Fruit fly (Drosophila melanogaster): ENCODE results near the gene upd3.

The upd3 gene

dm6 chrX:18282381-18282813 lies 5.4 kb downstream of the upd3 start (continued):
- TF ChIP-seq BtbVII (GFP tag; optimal IDR thresholded peaks at IDR 0.05): peak; percentile 44
- no peak for TF ChIP-seq ranshi (GFP tag; IDR thresholded peaks at IDR 0.05)
- no peak for TF ChIP-seq scrt (GFP tag; optimal IDR thresholded peaks at IDR 0.05)
- TF ChIP-seq chif (GFP tag; optimal IDR thresholded peaks at IDR 0.05): no peak
- no peak for TF ChIP-seq CG3995 (GFP tag; optimal IDR thresholded peaks at IDR 0.05)
- 0 out of 2 replicates have a peak, but pooled peaks have one; percentile 24 for TF ChIP-seq unc-4 (GFP tag; IDR thresholded peaks at IDR 0.05; ENCODE audit: partially characterized antibody)
- no peak for TF ChIP-seq odd (GFP tag; optimal IDR thresholded peaks at IDR 0.05)
- no peak for TF ChIP-seq bigmax (GFP tag; optimal IDR thresholded peaks at IDR 0.05)
- no peak for TF ChIP-seq Oli (tag; optimal IDR thresholded peaks at IDR 0.05)
- TF ChIP-seq dysf (GFP tag; IDR thresholded peaks at IDR 0.05): no peak
- TF ChIP-seq Stat92E (GFP tag; optimal IDR thresholded peaks at IDR 0.05): peak in 1 of 3 experiments; percentile 3
- TF ChIP-seq CG7745 (tag; optimal IDR thresholded peaks at IDR 0.05): no peak
- peak; percentile 20 for TF ChIP-seq Ets65A (GFP tag)
- no peak for TF ChIP-seq wdn (GFP tag; IDR thresholded peaks at IDR 0.05)
- no peak for TF ChIP-seq mam (GFP tag; optimal IDR thresholded peaks at IDR 0.05)
- no peak for TF ChIP-seq CG12942 (GFP tag; optimal IDR thresholded peaks at IDR 0.05)
- no peak for TF ChIP-seq CG13624 (GFP tag; optimal IDR thresholded peaks at IDR 0.05)
- peak; percentile 97 for TF ChIP-seq Blimp-1 (GFP tag; optimal IDR thresholded peaks at IDR 0.05)
- no peak for TF ChIP-seq Mad (GFP tag; optimal IDR thresholded peaks at IDR 0.05)
- TF ChIP-seq lmd (GFP tag; IDR thresholded peaks at IDR 0.05): no peak
- TF ChIP-seq sc (optimal IDR thresholded peaks at IDR 0.05): no peak
- no peak for TF ChIP-seq sc (GFP tag; optimal IDR thresholded peaks at IDR 0.05)
- no peak for TF ChIP-seq pita (GFP tag; optimal IDR thresholded peaks at IDR 0.05)
- TF ChIP-seq Hsf (GFP tag; optimal IDR thresholded peaks at IDR 0.05): no peak
- no peak for TF ChIP-seq CG3838 (GFP tag; optimal IDR thresholded peaks at IDR 0.05)
- TF ChIP-seq bsh (GFP tag; optimal IDR thresholded peaks at IDR 0.05): no peak
- TF ChIP-seq Awh (GFP tag; IDR thresholded peaks at IDR 0.05): no peak
- TF ChIP-seq CG1792 (GFP tag; optimal IDR thresholded peaks at IDR 0.05): no peak
- TF ChIP-seq Hmx (GFP tag; optimal IDR thresholded peaks at IDR 0.05): no peak
- peak; percentile 17; the same call in 1 of the 3 replicates for TF ChIP-seq Dbx (GFP tag; IDR thresholded peaks at IDR 0.05)
- no peak for TF ChIP-seq CG8089 (GFP tag; optimal IDR thresholded peaks at IDR 0.05)
- TF ChIP-seq Bteb2 (GFP tag; optimal IDR thresholded peaks at IDR 0.05): no peak
- no peak for TF ChIP-seq bbx (GFP tag; IDR thresholded peaks at IDR 0.05; ENCODE audit: partially characterized antibody)
- TF ChIP-seq Lim3 (GFP tag; IDR thresholded peaks at IDR 0.05): no peak
- TF ChIP-seq sr (GFP tag; IDR thresholded peaks at IDR 0.05): no peak
- TF ChIP-seq CG16815 (GFP tag; optimal IDR thresholded peaks at IDR 0.05): no peak
- TF ChIP-seq Atf3 (GFP tag; optimal IDR thresholded peaks at IDR 0.05): no peak
- TF ChIP-seq nmo (GFP tag; optimal IDR thresholded peaks at IDR 0.05): no peak
- no peak for TF ChIP-seq CG10366 (GFP tag; IDR thresholded peaks at IDR 0.05)
- no peak for TF ChIP-seq gcm2 (GFP tag; optimal IDR thresholded peaks at IDR 0.05)
- TF ChIP-seq CG8290 (GFP tag; optimal IDR thresholded peaks at IDR 0.05): no peak
- TF ChIP-seq CG8290 (tag; optimal IDR thresholded peaks at IDR 0.05): peak in 1 of 2 experiments; percentile 26
- no peak for TF ChIP-seq disco-r (GFP tag; optimal IDR thresholded peaks at IDR 0.05)
- no peak for TF ChIP-seq ewg (GFP tag; optimal IDR thresholded peaks at IDR 0.05)
- no peak for TF ChIP-seq Sin3A (optimal IDR thresholded peaks at IDR 0.05)
- TF ChIP-seq ham (GFP tag; IDR thresholded peaks at IDR 0.05): no peak
- TF ChIP-seq ind (GFP tag; optimal IDR thresholded peaks at IDR 0.05): no peak
- TF ChIP-seq Hr78 (GFP tag; optimal IDR thresholded peaks at IDR 0.05): peak in 1 of 2 experiments; percentile 78
- TF ChIP-seq CG11456 (GFP tag; IDR thresholded peaks at IDR 0.05): no peak
- no peak for TF ChIP-seq CG15479 (GFP tag; optimal IDR thresholded peaks at IDR 0.05)
- no peak for TF ChIP-seq croc (GFP tag; conservative IDR thresholded peaks at IDR 0.05)
- TF ChIP-seq Abd-B (GFP tag; optimal IDR thresholded peaks at IDR 0.05): no peak
- TF ChIP-seq CG32532 (GFP tag; IDR thresholded peaks at IDR 0.05): peak; percentile 32; the same call in 1 of the 2 replicates
